Worm (Caenorhabditis elegans): ENCODE results near the gene ZK856.16.

ce11 chrV:10210244-10210643 lies 4.9 kb upstream of the ZK856.16 start, which contains the start of gene tftc-3:
- TF ChIP-seq him-1 (tag; optimal IDR thresholded peaks at IDR 0.05), result no peak
- TF ChIP-seq W03F9.2 (tag; optimal IDR thresholded peaks at IDR 0.05), result no peak
- no peak for TF ChIP-seq dao-5 (tag; optimal IDR thresholded peaks at IDR 0.05)

Data from whole organism, L4/young adult.